Worm (Caenorhabditis elegans) whole organism, mixed stage, embryonic: ENCODE measurements around the gene cpna-2.

Experiments used
- elt-1 ChIP-seq: sonication (generic microtip); optimal IDR thresholded peaks from 2 replicates; lab custom pipeline; 2017; ENCODE audit warnings: missing genetic modification characterization, mild to moderate bottlenecking, missing compliant biosample characterization, antibody characterized with exemption, moderate library complexity, borderline replicate concordance; ENCODE audit not compliant: insufficient read depth
- pha-4 ChIP-seq: fragments of 150-350 bp; optimal IDR thresholded peaks from 2 replicates; lab custom pipeline; 2018; ENCODE audit warnings: missing biosample characterization, missing genetic modification reagents, missing genetic modification characterization
- sptf-1 ChIP-seq: sonication (generic microtip); optimal IDR thresholded peaks from 2 replicates; lab custom pipeline; 2017; ENCODE audit warnings: mild to moderate bottlenecking, missing genetic modification characterization, moderate library complexity, missing compliant biosample characterization
- ztf-11 ChIP-seq: fragments of 150-350 bp; optimal IDR thresholded peaks from 2 replicates; lab custom pipeline; 2014; ENCODE audit warnings: missing biosample characterization, missing genetic modification characterization

DNA sequence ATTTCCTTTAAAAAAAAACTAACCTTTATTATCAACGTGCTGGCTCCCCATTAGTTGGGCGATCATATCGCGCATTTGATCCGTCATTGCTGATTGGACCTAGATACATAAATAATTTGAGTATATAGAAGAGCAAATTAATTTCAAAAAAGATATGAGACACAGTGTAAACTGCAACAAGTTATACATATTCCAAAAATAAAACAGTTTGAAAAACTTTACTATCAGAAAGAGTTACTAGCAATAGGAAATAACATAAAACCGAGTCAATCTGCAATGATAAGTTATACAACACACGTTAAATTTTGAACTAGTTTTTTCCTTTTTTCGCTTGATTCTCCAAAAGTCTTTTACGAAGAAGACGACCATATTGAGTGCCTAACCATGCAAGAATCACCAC is 17.3 kb upstream of the cpna-2 start, which contains the start of gene luc-7L:
- TF ChIP-seq sptf-1 (tag; lab: Kevin White, UChicago) (no peak), ztf-11 (tag; lab: Kevin White, UChicago) (no peak), pha-4 (tag; lab: Kevin White, UChicago) (no peak), elt-1 (tag; lab: Kevin White, UChicago) (no peak)
